In the genomic region with DNA sequence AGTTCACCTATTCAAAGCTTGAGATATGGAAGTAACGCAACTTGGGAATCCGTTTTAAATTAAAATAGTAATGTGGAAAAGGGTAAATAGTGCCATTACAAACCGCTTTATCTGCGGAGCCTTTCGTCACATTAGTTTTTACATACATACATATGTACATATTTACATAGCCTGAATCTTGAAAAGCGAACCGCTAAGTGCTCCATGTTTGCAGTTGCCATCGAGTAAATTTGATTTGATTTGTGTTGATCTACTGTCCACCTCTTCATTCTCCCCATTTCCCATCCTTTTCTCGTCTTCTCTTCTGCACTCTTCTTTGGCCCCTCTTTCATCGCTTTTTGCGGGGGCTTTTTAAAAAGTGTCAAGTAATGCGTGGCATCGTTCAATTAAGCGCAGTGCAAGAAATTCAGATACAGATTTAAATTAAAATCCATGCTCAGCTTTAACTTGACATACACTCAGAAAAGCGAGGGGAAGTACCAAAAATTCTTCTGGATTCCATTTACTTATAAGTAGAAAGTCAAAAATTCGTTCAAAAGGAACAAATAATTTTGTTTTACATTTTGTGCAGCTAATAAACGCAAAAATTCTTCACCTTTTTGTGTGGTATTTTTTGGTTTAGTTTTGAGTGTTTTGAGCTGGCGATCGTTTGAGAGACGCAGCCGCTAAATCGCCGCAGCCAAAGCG, we compare ENCODE assay signal across 1 fruit fly cellular context.
TF ChIP-seq lines count a peak whose summit lies in the region.

No protein-coding gene starts in this region.

TF ChIP-seq in whole organism, embryonic, 481 proteins besides CTCF, POLR2A, EP300 and RAD21 (continued from another document):
- TF ChIP-seq Opbp (GFP tag; IDR thresholded peaks at IDR 0.05; lab: Robert Waterston, UW; ENCODE audit: partially characterized antibody) (no peak), CG7357 (GFP tag; IDR thresholded peaks at IDR 0.05; lab: Robert Waterston, UW) (peak; percentile 16; the same call in 1 of the 3 replicates), CG11504 (tag; optimal IDR thresholded peaks at IDR 0.05; lab: Kevin White, UChicago) (peak; percentile 83), CG30403 (GFP tag; optimal IDR thresholded peaks at IDR 0.05; lab: Kevin White, UChicago) (peak; percentile 10), gt (GFP tag; IDR thresholded peaks at IDR 0.05; lab: Robert Waterston, UW) (no peak), dm (GFP tag; optimal IDR thresholded peaks at IDR 0.05; lab: Kevin White, UChicago) (peak; percentile 49), CG7963 (GFP tag; IDR thresholded peaks at IDR 0.05; lab: Robert Waterston, UW; ENCODE audit: partially characterized antibody) (no peak), pzg (GFP tag; optimal IDR thresholded peaks at IDR 0.05; lab: Kevin White, UChicago) (no peak), CG2889 (GFP tag; IDR thresholded peaks at IDR 0.05; lab: Robert Waterston, UW) (no peak), CG3407 (GFP tag; optimal IDR thresholded peaks at IDR 0.05; lab: Kevin White, UChicago) (peak; percentile 96), Usf (GFP tag; optimal IDR thresholded peaks at IDR 0.05; lab: Kevin White, UChicago) (peak; percentile 22), chn (GFP tag; optimal IDR thresholded peaks at IDR 0.05; lab: Kevin White, UChicago) (peak; percentile 1), slou (GFP tag; optimal IDR thresholded peaks at IDR 0.05; lab: Kevin White, UChicago) (peak; percentile 75), CG4730 (GFP tag; IDR thresholded peaks at IDR 0.05; lab: Robert Waterston, UW) (0 out of 2 replicates have a peak, but pooled peaks have one; percentile 12), Six4 (GFP tag; optimal IDR thresholded peaks at IDR 0.05; lab: Kevin White, UChicago) (peak; percentile 60), MESR4 (GFP tag; optimal IDR thresholded peaks at IDR 0.05; lab: Kevin White, UChicago) (peak; percentile 14), CG2712 (tag; optimal IDR thresholded peaks at IDR 0.05; lab: Kevin White, UChicago) (peak; percentile 64), Side (GFP tag; optimal IDR thresholded peaks at IDR 0.05; lab: Kevin White, UChicago) (peak; percentile 79), CG7556 (GFP tag; optimal IDR thresholded peaks at IDR 0.05; lab: Kevin White, UChicago) (peak; percentile 80), sob (GFP tag; IDR thresholded peaks at IDR 0.05; lab: Robert Waterston, UW) (peak; percentile 78), HmgD (GFP tag; optimal IDR thresholded peaks at IDR 0.05; lab: Kevin White, UChicago) (no peak), CG17328 (GFP tag; IDR thresholded peaks at IDR 0.05; lab: Robert Waterston, UW) (peak; percentile 77), sens-2 (GFP tag; IDR thresholded peaks at IDR 0.05; lab: Robert Waterston, UW) (0 out of 2 replicates have a peak, but pooled peaks have one; percentile 20), Dll (GFP tag; IDR thresholded peaks at IDR 0.05; lab: Robert Waterston, UW; ENCODE audit: partially characterized antibody) (no peak), Lim3 (GFP tag; IDR thresholded peaks at IDR 0.05; lab: Robert Waterston, UW) (no peak), CHES-1-like (GFP tag; optimal IDR thresholded peaks at IDR 0.05; lab: Kevin White, UChicago) (peak; percentile 79), CG10462 (GFP tag; optimal IDR thresholded peaks at IDR 0.05; lab: Kevin White, UChicago) (peak; percentile 47), Dbx (GFP tag; IDR thresholded peaks at IDR 0.05; lab: Robert Waterston, UW) (peak; percentile 40; the same call in 1 of the 3 replicates), Elba2 (GFP tag; optimal IDR thresholded peaks at IDR 0.05; lab: Kevin White, UChicago) (no peak), CG32772 (GFP tag; IDR thresholded peaks at IDR 0.05; lab: Robert Waterston, UW) (no peak), sim (GFP tag; IDR thresholded peaks at IDR 0.05; lab: Robert Waterston, UW) (peak; percentile 56; the same call in 1 of the 2 replicates), p53 (GFP tag; optimal IDR thresholded peaks at IDR 0.05; lab: Kevin White, UChicago) (peak; percentile 51), z (GFP tag; IDR thresholded peaks at IDR 0.05; lab: Robert Waterston, UW) (peak; percentile 8; the same call in 1 of the 3 replicates), Ada2b (GFP tag; IDR thresholded peaks at IDR 0.05; lab: Robert Waterston, UW) (peak; percentile 8), CG7372 (GFP tag; IDR thresholded peaks at IDR 0.05; lab: Robert Waterston, UW) (no peak; the same call in 1 of the 2 replicates), Dip2 (GFP tag; IDR thresholded peaks at IDR 0.05; lab: Robert Waterston, UW) (no peak), zfh2 (GFP tag; optimal IDR thresholded peaks at IDR 0.05; lab: Kevin White, UChicago) (no peak), CG9876 (GFP tag; optimal IDR thresholded peaks at IDR 0.05; lab: Kevin White, UChicago) (peak; percentile 58), kah (GFP tag; optimal IDR thresholded peaks at IDR 0.05; lab: Kevin White, UChicago) (peak; percentile 77), Pdp1 (GFP tag; optimal IDR thresholded peaks at IDR 0.05; lab: Kevin White, UChicago) (peak; percentile 45 to 77), CrebB (tag; optimal IDR thresholded peaks at IDR 0.05; lab: Kevin White, UChicago) (peak; percentile 91), CG7987 (GFP tag; optimal IDR thresholded peaks at IDR 0.05; lab: Kevin White, UChicago) (peak; percentile 95), pnt (GFP tag; optimal IDR thresholded peaks at IDR 0.05; lab: Kevin White, UChicago) (peak; percentile 68), maf-S (GFP tag; optimal IDR thresholded peaks at IDR 0.05; lab: Kevin White, UChicago) (peak; percentile 65), cas (GFP tag; IDR thresholded peaks at IDR 0.05; lab: Robert Waterston, UW) (no peak), CG14860 (GFP tag; IDR thresholded peaks at IDR 0.05; lab: Robert Waterston, UW; ENCODE audit: partially characterized antibody) (no peak), Ravus (GFP tag; IDR thresholded peaks at IDR 0.05; lab: Robert Waterston, UW) (no peak), sqz (GFP tag; optimal IDR thresholded peaks at IDR 0.05; lab: Kevin White, UChicago) (peak; percentile 77), CG14014 (GFP tag; IDR thresholded peaks at IDR 0.05; lab: Robert Waterston, UW) (peak; percentile 84; the same call in 1 of the 2 replicates), CG4854 (GFP tag; optimal IDR thresholded peaks at IDR 0.05; lab: Kevin White, UChicago) (peak; percentile 87), nau (GFP tag; optimal IDR thresholded peaks at IDR 0.05; lab: Kevin White, UChicago) (peak; percentile 94), kni (GFP tag; optimal IDR thresholded peaks at IDR 0.05; lab: Kevin White, UChicago) (peak; percentile 97), lilli (GFP tag; optimal IDR thresholded peaks at IDR 0.05; lab: Kevin White, UChicago) (no peak), otp (GFP tag; IDR thresholded peaks at IDR 0.05; lab: Robert Waterston, UW) (peak; percentile 90), CG11695 (GFP tag; IDR thresholded peaks at IDR 0.05; lab: Robert Waterston, UW) (peak; percentile 72), chm (GFP tag; IDR thresholded peaks at IDR 0.05; lab: Robert Waterston, UW) (peak; percentile 92), en (GFP tag; optimal IDR thresholded peaks at IDR 0.05; lab: Kevin White, UChicago) (peak; percentile 70), Kr (GFP tag; optimal IDR thresholded peaks at IDR 0.05; lab: Kevin White, UChicago) (peak; percentile 45), CG7839 (tag; optimal IDR thresholded peaks at IDR 0.05; lab: Kevin White, UChicago) (peak; percentile 36), unpg (GFP tag; optimal IDR thresholded peaks at IDR 0.05; lab: Kevin White, UChicago) (peak; percentile 75), cato (GFP tag; optimal IDR thresholded peaks at IDR 0.05; lab: Kevin White, UChicago; ENCODE audit: borderline replicate concordance) (peak; percentile 52), NC2β (GFP tag; optimal IDR thresholded peaks at IDR 0.05; lab: Kevin White, UChicago) (peak; percentile 88), CG12391 (tag; optimal IDR thresholded peaks at IDR 0.05; lab: Kevin White, UChicago) (peak; percentile 68), CG6791 (GFP tag; IDR thresholded peaks at IDR 0.05; lab: Robert Waterston, UW; ENCODE audit: partially characterized antibody) (no peak), CG13624 (GFP tag; optimal IDR thresholded peaks at IDR 0.05; lab: Kevin White, UChicago) (peak; percentile 34), Spps (tag; optimal IDR thresholded peaks at IDR 0.05; lab: Kevin White, UChicago) (peak; percentile 59), CG11085 (GFP tag; IDR thresholded peaks at IDR 0.05; lab: Robert Waterston, UW) (peak; percentile 41; the same call in 1 of the 2 replicates)
